Worm (Caenorhabditis elegans) whole organism, midembryonic: ENCODE results near the gene sri-19.

ENCODE experiments used
- flt-1 ChIP-seq: fragments of 200-800 bp; sonication (Bioruptor generic); IDR thresholded peaks from 2 replicates; pipeline ENCODE4 v1.3.6; 2022; ENCODE audit warnings: missing genetic modification characterization, missing compliant biosample characterization
- klf-2 ChIP-seq: fragments of 200-800 bp; sonication (Bioruptor generic); conservative IDR thresholded peaks from 2 replicates; pipeline ENCODE4 v1.3.6; 2022; ENCODE audit warnings: missing genetic modification reagents, missing genetic modification characterization, missing compliant biosample characterization
- med-1 ChIP-seq: sonication (generic microtip); optimal IDR thresholded peaks from 2 replicates; lab custom pipeline; 2017; ENCODE audit warnings: missing genetic modification characterization, mild to moderate bottlenecking, missing compliant biosample characterization, antibody characterized with exemption, missing genetic modification reagents; ENCODE audit not compliant: insufficient read depth
- tab-1 ChIP-seq: fragments of 200-800 bp; sonication (Bioruptor generic); IDR thresholded peaks from 2 replicates; pipeline ENCODE4 v1.3.6; 2022; ENCODE audit warnings: missing genetic modification characterization, missing compliant biosample characterization
- ztf-23 ChIP-seq: fragments of 200-800 bp; sonication (Bioruptor generic); IDR thresholded peaks from 2 replicates; pipeline ENCODE4 v1.3.6; 2022; ENCODE audit warnings: missing genetic modification reagents, missing genetic modification characterization, missing compliant biosample characterization

DNA sequence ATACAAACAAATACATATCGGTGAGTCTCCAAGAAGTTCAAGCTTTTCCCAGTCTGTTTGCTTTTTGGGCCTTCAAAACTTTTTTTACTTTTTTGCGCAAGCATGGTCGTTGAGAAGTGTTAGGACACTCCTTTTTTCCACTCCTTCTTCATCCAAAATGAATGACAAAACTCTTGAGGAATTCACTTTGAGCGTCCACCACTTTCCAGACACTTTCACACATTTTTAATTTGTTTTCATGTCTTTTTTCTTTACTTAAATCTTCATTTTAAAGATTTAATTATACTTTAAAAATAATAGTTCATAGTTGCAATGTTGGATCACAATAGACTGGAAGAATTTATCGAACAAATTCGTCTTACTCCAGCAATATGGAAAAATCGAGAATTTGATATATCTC is 46.1 kb downstream of the sri-19 start, which contains the start of gene F13H10.1:
- TF ChIP-seq flt-1 (GFP tag; lab: Robert Waterston, UW) (no peak), tab-1 (GFP tag; lab: Robert Waterston, UW) (no peak), ztf-23 (GFP tag; lab: Robert Waterston, UW) (no peak), med-1 (GFP tag; lab: Kevin White, UChicago) (no peak), klf-2 (GFP tag; lab: Robert Waterston, UW) (no peak)
